Worm (Caenorhabditis elegans): Measurements from ENCODE around the gene F21C10.19.
A peak's percentile ranks its signal among the peaks of the same experiment; 100 is the strongest.

The F21C10.19 gene

ce11 chrV:9095613-9096317 is 35.1 kb upstream of the F21C10.19 start, which contains the start of gene F21C10.10 (continued):
- TF ChIP-seq cey-2 (tag; optimal IDR thresholded peaks at IDR 0.05; ENCODE audit: borderline replicate concordance, insufficient read depth) (peak; percentile 95), unc-39 (tag; optimal IDR thresholded peaks at IDR 0.05) (no peak), Y5F2A.4 (GFP tag; optimal IDR thresholded peaks at IDR 0.05) (no peak), skn-1 (tag; optimal IDR thresholded peaks at IDR 0.05) (no peak), daf-12 (tag; optimal IDR thresholded peaks at IDR 0.05) (no peak), lin-1 (GFP tag; IDR thresholded peaks at IDR 0.05) (peak; percentile 62; the same call in 1 of the 2 replicates), lir-3 (tag; optimal IDR thresholded peaks at IDR 0.05) (no peak), vab-7 (GFP tag; IDR thresholded peaks at IDR 0.05) (no peak), jun-1 (tag; optimal IDR thresholded peaks at IDR 0.05) (peak; percentile 59), hlh-30 (tag; optimal IDR thresholded peaks at IDR 0.05; ENCODE audit: insufficient read depth) (peak; percentile 99), mdl-1 (tag; optimal IDR thresholded peaks at IDR 0.05) (peak; percentile 77 to 96), R02D3.7 (tag; optimal IDR thresholded peaks at IDR 0.05) (no peak), aha-1 (tag) (peak; percentile 99), zfp-3 (GFP tag; conservative IDR thresholded peaks at IDR 0.05) (peak; percentile 40; the same call in 1 of the 2 replicates), mxl-2 (GFP tag; conservative IDR thresholded peaks at IDR 0.05) (peak; percentile 98), Y48G9A.11 (GFP tag; IDR thresholded peaks at IDR 0.05) (no peak), fos-1 (tag; optimal IDR thresholded peaks at IDR 0.05) (no peak), ces-1 (GFP tag; optimal IDR thresholded peaks at IDR 0.05) (no peak), egl-27 (tag; optimal IDR thresholded peaks at IDR 0.05) (no peak), Y105C5A.15 (GFP tag; IDR thresholded peaks at IDR 0.05) (no peak), attf-4 (tag; optimal IDR thresholded peaks at IDR 0.05) (no peak), F26F4.8 (GFP tag; conservative IDR thresholded peaks at IDR 0.05) (no peak), mes-2 (tag; optimal IDR thresholded peaks at IDR 0.05; ENCODE audit: poor library complexity, severe bottlenecking) (no peak), lin-13 (GFP tag; optimal IDR thresholded peaks at IDR 0.05) (peak; percentile 50), ceh-62 (tag; optimal IDR thresholded peaks at IDR 0.05) (no peak), nhr-28 (tag; optimal IDR thresholded peaks at IDR 0.05) (peak; percentile 98), Y75B8A.6 (GFP tag; IDR thresholded peaks at IDR 0.05) (no peak), lsy-2 (tag; optimal IDR thresholded peaks at IDR 0.05) (peak; percentile 55 to 81), lin-29 (GFP tag; IDR thresholded peaks at IDR 0.05) (0 out of 2 replicates have a peak, but pooled peaks have one; percentile 55), snpc-4 (tag; optimal IDR thresholded peaks at IDR 0.05) (no peak), nhr-6 (tag; optimal IDR thresholded peaks at IDR 0.05) (peak; percentile 50), spr-1 (tag; optimal IDR thresholded peaks at IDR 0.05) (peak; percentile 78), dmd-9 (GFP tag; IDR thresholded peaks at IDR 0.05) (no peak), F44E2.7 (GFP tag; IDR thresholded peaks at IDR 0.05) (no peak), nhr-111 (GFP tag; optimal IDR thresholded peaks at IDR 0.05) (no peak), hmg-1.1 (GFP tag; IDR thresholded peaks at IDR 0.05) (peak; percentile 63), arid-1 (GFP tag; conservative IDR thresholded peaks at IDR 0.05) (0 out of 2 replicates have a peak, but pooled peaks have one; percentile 8), nhr-42 (GFP tag; IDR thresholded peaks at IDR 0.05) (no peak; the same call in 1 of the 2 replicates), zip-11 (GFP tag; IDR thresholded peaks at IDR 0.05) (no peak), lin-38 (GFP tag; IDR thresholded peaks at IDR 0.05) (peak; percentile 45), nhr-25 (tag; optimal IDR thresholded peaks at IDR 0.05; ENCODE audit: borderline replicate concordance, insufficient read depth) (peak; percentile 59), F37D6.2 (tag; optimal IDR thresholded peaks at IDR 0.05) (no peak), ztf-7 (tag; optimal IDR thresholded peaks at IDR 0.05) (peak; percentile 63), tag-97 (GFP tag; IDR thresholded peaks at IDR 0.05) (no peak), nhr-10 (tag; optimal IDR thresholded peaks at IDR 0.05) (peak; percentile 85), hif-1 (tag; optimal IDR thresholded peaks at IDR 0.05) (peak; percentile 41 to 73), pha-4 (GFP tag; IDR thresholded peaks at IDR 0.05) (peak; percentile 76), pha-4 (tag; optimal IDR thresholded peaks at IDR 0.05) (peak; percentile 60), ceh-28 (tag; optimal IDR thresholded peaks at IDR 0.05) (no peak), zag-1 (tag; optimal IDR thresholded peaks at IDR 0.05) (no peak)
